Worm (Caenorhabditis elegans) whole organism, L2 larva: Measurements from ENCODE around the gene T23F4.2.
"Not testable (repeated sequence)": the region's sequence is repeated elsewhere in the genome, so short reads cannot be mapped to it uniquely, and the experiment has no call there.

Source experiments
- C34F6.9 ChIP-seq: fragments of 150-350 bp; optimal IDR thresholded peaks from 2 replicates; lab custom pipeline; 2014; ENCODE audit warnings: missing biosample characterization, missing genetic modification characterization
- F13H6.1 ChIP-seq: sonication (generic microtip); optimal IDR thresholded peaks from 2 replicates; lab custom pipeline; 2016; ENCODE audit warnings: missing genetic modification characterization, missing compliant biosample characterization
- Y55F3AM.14 ChIP-seq: fragments of 200-800 bp; sonication (Bioruptor generic); optimal IDR thresholded peaks from 2 replicates; lab custom pipeline; 2018; ENCODE audit warnings: mild to moderate bottlenecking, missing genetic modification characterization, missing compliant biosample characterization
- alr-1 ChIP-seq: fragments of 150-350 bp; optimal IDR thresholded peaks from 2 replicates; lab custom pipeline; 2014; ENCODE audit warnings: missing biosample characterization, missing genetic modification characterization
- ama-1 ChIP-seq: fragments of 150-350 bp; optimal IDR thresholded peaks from 2 replicates; lab custom pipeline; 2018; ENCODE audit warnings: inconsistent platforms
- ceh-16 ChIP-seq: fragments of 150-350 bp; optimal IDR thresholded peaks from 2 replicates; lab custom pipeline; 2014; ENCODE audit warnings: missing biosample characterization, missing genetic modification characterization
- ceh-82 ChIP-seq: fragments of 150-350 bp; optimal IDR thresholded peaks from 2 replicates; lab custom pipeline; 2014; ENCODE audit warnings: missing biosample characterization, missing genetic modification characterization
- crh-2 ChIP-seq: sonication (generic microtip); optimal IDR thresholded peaks from 2 replicates; lab custom pipeline; 2017; ENCODE audit warnings: missing biosample characterization, missing genetic modification characterization
- dmd-4 ChIP-seq: sonication (generic microtip); optimal IDR thresholded peaks from 2 replicates; lab custom pipeline; 2017; ENCODE audit warnings: missing biosample characterization, missing genetic modification characterization
- egl-27 ChIP-seq: sonication (generic microtip); optimal IDR thresholded peaks from 3 replicates; lab custom pipeline; 2017; ENCODE audit warnings: missing biosample characterization, missing genetic modification reagents, missing genetic modification characterization
- fos-1 ChIP-seq: fragments of 150-350 bp; optimal IDR thresholded peaks from 2 replicates; lab custom pipeline; 2014; ENCODE audit warnings: missing biosample characterization, missing genetic modification characterization
- gmeb-1 ChIP-seq: fragments of 150-350 bp; optimal IDR thresholded peaks from 2 replicates; lab custom pipeline; 2014; ENCODE audit warnings: missing biosample characterization, missing genetic modification characterization
- lin-11 ChIP-seq: fragments of 150-350 bp; sonication (generic microtip); optimal IDR thresholded peaks from 2 replicates; lab custom pipeline; 2014; ENCODE audit warnings: missing biosample characterization, missing genetic modification characterization, inconsistent platforms, mixed read lengths
- lin-13 ChIP-seq: fragments of 150-350 bp; optimal IDR thresholded peaks from 2 replicates; lab custom pipeline; 2014; ENCODE audit warnings: missing biosample characterization, missing genetic modification reagents, missing genetic modification characterization
- lin-39 ChIP-seq: fragments of 150-350 bp; optimal IDR thresholded peaks from 2 replicates; lab custom pipeline; 2014; ENCODE audit warnings: missing biosample characterization, missing genetic modification reagents, missing genetic modification characterization
- lsy-2 ChIP-seq, 2 experiments: fragments of 150-350 bp in 1 of 2; sonication (generic microtip) in 1 of 2; optimal IDR thresholded peaks; 2 replicates each; lab custom pipeline; 2014 to 2017; ENCODE audit warnings: missing biosample characterization in 2 of 2, missing genetic modification characterization in 2 of 2
- mab-5 ChIP-seq: fragments of 150-350 bp; optimal IDR thresholded peaks from 2 replicates; lab custom pipeline; 2014; ENCODE audit warnings: missing biosample characterization, missing genetic modification characterization
- mbf-1 ChIP-seq: sonication (generic microtip); optimal IDR thresholded peaks from 2 replicates; lab custom pipeline; 2017; ENCODE audit warnings: missing biosample characterization, missing genetic modification characterization
- nhr-11 ChIP-seq: fragments of 150-350 bp; optimal IDR thresholded peaks from 2 replicates; lab custom pipeline; 2014; ENCODE audit warnings: missing biosample characterization, missing genetic modification characterization
- nhr-129 ChIP-seq: fragments of 150-350 bp; optimal IDR thresholded peaks from 2 replicates; lab custom pipeline; 2014; ENCODE audit warnings: missing biosample characterization, missing genetic modification characterization
- nhr-21 ChIP-seq: fragments of 150-350 bp; optimal IDR thresholded peaks from 2 replicates; lab custom pipeline; 2014; ENCODE audit warnings: missing biosample characterization, missing genetic modification characterization
- nhr-237 ChIP-seq: fragments of 150-350 bp; optimal IDR thresholded peaks from 2 replicates; lab custom pipeline; 2014; ENCODE audit warnings: missing biosample characterization, missing genetic modification characterization
- nhr-25 ChIP-seq: fragments of 150-350 bp; sonication (generic microtip); optimal IDR thresholded peaks from 3 replicates; lab custom pipeline; 2014; ENCODE audit warnings: missing biosample characterization, missing genetic modification characterization
- nhr-6 ChIP-seq: fragments of 150-350 bp; optimal IDR thresholded peaks from 2 replicates; lab custom pipeline; 2014; ENCODE audit warnings: missing biosample characterization, missing genetic modification characterization
- nhr-77 ChIP-seq: fragments of 150-350 bp; optimal IDR thresholded peaks from 2 replicates; lab custom pipeline; 2014; ENCODE audit warnings: missing biosample characterization, missing genetic modification characterization
- peb-1 ChIP-seq: fragments of 150-350 bp; optimal IDR thresholded peaks from 2 replicates; lab custom pipeline; 2014; ENCODE audit warnings: missing biosample characterization, missing genetic modification characterization
- sem-4 ChIP-seq: fragments of 150-350 bp; optimal IDR thresholded peaks from 2 replicates; lab custom pipeline; 2014; ENCODE audit warnings: missing biosample characterization, missing genetic modification reagents, missing genetic modification characterization
- skn-1 ChIP-seq: sonication (generic microtip); optimal IDR thresholded peaks from 2 replicates; lab custom pipeline; 2017; ENCODE audit warnings: missing biosample characterization, missing genetic modification characterization
- sma-3 ChIP-seq: sonication (generic microtip); optimal IDR thresholded peaks from 2 replicates; lab custom pipeline; 2016; ENCODE audit warnings: missing genetic modification reagents, missing genetic modification characterization, missing compliant biosample characterization
- sma-9 ChIP-seq, 2 experiments: fragments of 150-350 bp in 1 of 2; sonication (generic microtip) in 1 of 2; optimal IDR thresholded peaks; 2 replicates each; lab custom pipeline; 2014 to 2016; ENCODE audit warnings: missing genetic modification characterization in 2 of 2, mild to moderate bottlenecking in 1 of 2, missing biosample characterization in 1 of 2, missing compliant biosample characterization in 1 of 2, missing genetic modification reagents in 1 of 2, moderate library complexity in 1 of 2
- snpc-4 ChIP-seq: fragments of 150-350 bp; optimal IDR thresholded peaks from 2 replicates; lab custom pipeline; 2014; ENCODE audit warnings: missing biosample characterization, missing genetic modification characterization
- unc-39 ChIP-seq: fragments of 150-350 bp; optimal IDR thresholded peaks from 2 replicates; lab custom pipeline; 2014; ENCODE audit warnings: missing biosample characterization, missing genetic modification characterization
- unc-55 ChIP-seq: fragments of 150-350 bp; sonication (generic microtip); optimal IDR thresholded peaks from 3 replicates; lab custom pipeline; 2014; ENCODE audit warnings: missing biosample characterization, missing genetic modification reagents, missing genetic modification characterization
- unc-62 ChIP-seq: fragments of 150-350 bp; optimal IDR thresholded peaks from 2 replicates; lab custom pipeline; 2014; ENCODE audit warnings: missing biosample characterization, missing genetic modification reagents, missing genetic modification characterization
- zag-1 ChIP-seq: fragments of 150-350 bp; optimal IDR thresholded peaks from 2 replicates; lab custom pipeline; 2014; ENCODE audit warnings: missing biosample characterization, missing genetic modification characterization
- ztf-1 ChIP-seq: fragments of 200-800 bp; sonication (Bioruptor generic); conservative IDR thresholded peaks from 2 replicates; pipeline ENCODE4 v1.3.6; 2022; ENCODE audit warnings: missing genetic modification characterization, missing compliant biosample characterization
- ztf-11 ChIP-seq: sonication (generic microtip); optimal IDR thresholded peaks from 2 replicates; lab custom pipeline; 2017; ENCODE audit warnings: missing biosample characterization, missing genetic modification characterization
- ztf-4 ChIP-seq: fragments of 150-350 bp; optimal IDR thresholded peaks from 2 replicates; lab custom pipeline; 2014; ENCODE audit warnings: missing biosample characterization, missing genetic modification characterization

Gene T23F4.2

ce11 chrII:1132750-1133149 lies 30.6 kb upstream of the T23F4.2 start:
- no peak for TF ChIP-seq lin-39 (tag; lab: Kevin White, UChicago)
- no peak for TF ChIP-seq ceh-82 (tag; lab: Kevin White, UChicago)
- no peak for TF ChIP-seq nhr-77
- no peak for TF ChIP-seq sem-4 (tag; lab: Kevin White, UChicago)
- no peak for TF ChIP-seq zag-1
- TF ChIP-seq nhr-6 (tag; lab: Kevin White, UChicago): no peak
- TF ChIP-seq dmd-4: no peak
- TF ChIP-seq unc-62 (GFP tag; lab: Kevin White, UChicago): no peak
- no peak for TF ChIP-seq ztf-4
- no peak for TF ChIP-seq lsy-2 (tag; optimal IDR thresholded peaks at IDR 0.05; lab: Kevin White, UChicago)
- no peak for TF ChIP-seq snpc-4 (tag; lab: Kevin White, UChicago)
- TF ChIP-seq crh-2 (tag; lab: Kevin White, UChicago): no peak
- no peak for TF ChIP-seq nhr-11 (tag; lab: Kevin White, UChicago)
- TF ChIP-seq sma-9 (GFP tag; optimal IDR thresholded peaks at IDR 0.05; lab: Kevin White, UChicago): no peak
- TF ChIP-seq sma-9 (tag; optimal IDR thresholded peaks at IDR 0.05; lab: Kevin White, UChicago): no peak
- TF ChIP-seq unc-55 (GFP tag; lab: Kevin White, UChicago): no peak
- no peak for TF ChIP-seq nhr-237 (tag; lab: Kevin White, UChicago)
- no peak for TF ChIP-seq unc-39 (tag; lab: Kevin White, UChicago)
- TF ChIP-seq ama-1 (lab: Kevin White, UChicago): no peak
- TF ChIP-seq alr-1 (tag; lab: Kevin White, UChicago): no peak

DNA sequence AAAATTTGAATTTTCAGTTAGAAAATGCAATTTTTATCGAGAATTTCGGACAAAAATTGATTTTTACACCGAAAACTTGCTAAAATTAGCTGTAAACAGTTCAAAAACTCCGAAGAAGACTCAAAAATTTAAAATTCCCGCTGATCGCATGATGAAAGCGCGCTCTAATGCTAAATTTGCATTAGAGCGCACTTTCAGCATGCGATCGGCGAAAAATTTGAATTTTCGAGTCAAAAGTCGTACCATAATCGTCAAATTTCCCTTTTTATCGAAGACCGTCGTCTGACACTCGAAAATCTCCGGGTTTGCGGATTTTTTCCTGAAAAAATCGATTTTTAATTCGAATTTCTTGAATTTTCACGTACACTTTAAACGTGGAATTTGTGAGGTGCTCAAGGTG lies 30.1 kb upstream of the T23F4.2 start:
- TF ChIP-seq nhr-21 (tag; lab: Kevin White, UChicago) (no peak), lin-11 (tag; lab: Kevin White, UChicago) (no peak), Y55F3AM.14 (GFP tag; lab: Kevin White, UChicago) (no peak), ztf-4 (no peak), egl-27 (tag; lab: Kevin White, UChicago) (no peak), ztf-1 (no peak), mab-5 (no peak)

ce11 chrII:1134314-1135108 lies 28.9 kb upstream of the T23F4.2 start:
- peak; percentile 71 for TF ChIP-seq gmeb-1 (tag; lab: Kevin White, UChicago)
- peak in 1 of 2 experiments; percentile 21 for TF ChIP-seq lsy-2 (tag; optimal IDR thresholded peaks at IDR 0.05; lab: Kevin White, UChicago)
- TF ChIP-seq sma-3 (GFP tag; lab: Kevin White, UChicago): peak; percentile 74
- peak; percentile 20 for TF ChIP-seq sma-9 (GFP tag; optimal IDR thresholded peaks at IDR 0.05; lab: Kevin White, UChicago)
- not testable (repeated sequence) for TF ChIP-seq sma-9 (tag; optimal IDR thresholded peaks at IDR 0.05; lab: Kevin White, UChicago)
- peak; percentile 60 for TF ChIP-seq F13H6.1 (tag; lab: Kevin White, UChicago)
- TF ChIP-seq unc-55 (GFP tag; lab: Kevin White, UChicago): peak; percentile 53
- peak; percentile 20 for TF ChIP-seq C34F6.9 (tag; lab: Kevin White, UChicago)
- TF ChIP-seq nhr-21 (tag; lab: Kevin White, UChicago): peak; percentile 23
- peak; percentile 0 for TF ChIP-seq nhr-129 (tag; lab: Kevin White, UChicago)
- TF ChIP-seq lin-13 (GFP tag; lab: Kevin White, UChicago): peak; percentile 38

DNA sequence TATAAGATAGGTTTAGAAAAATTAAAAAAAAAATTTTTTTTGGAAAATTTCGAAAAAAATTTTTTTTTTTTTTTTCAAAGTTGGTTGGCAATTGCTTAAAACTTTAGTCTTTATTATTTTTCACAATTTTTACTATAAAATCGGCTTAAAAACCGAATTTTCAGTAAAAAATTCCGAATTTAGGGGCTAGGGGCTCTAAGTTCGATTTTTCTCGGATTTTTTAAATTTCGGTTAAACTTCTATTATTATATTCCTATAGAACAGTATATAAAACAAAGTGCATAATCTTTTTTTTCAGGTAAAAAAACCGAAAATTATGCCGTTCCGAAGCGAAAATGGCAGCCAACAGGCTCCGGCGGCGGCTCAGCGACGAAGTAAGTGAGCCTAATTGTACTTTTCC lies 26.9 kb upstream of the T23F4.2 start, which contains the start of gene pod-2:
TSS of gene pod-2 (plus strand) at position 301 of the 400 bp plus-strand sequence.
- TF ChIP-seq ceh-16 (no peak), mbf-1 (tag; lab: Kevin White, UChicago) (no peak), gmeb-1 (tag; lab: Kevin White, UChicago) (no peak), sem-4 (tag; lab: Kevin White, UChicago) (no peak), dmd-4 (no peak), nhr-25 (tag; lab: Kevin White, UChicago) (no peak), ztf-11 (tag; lab: Kevin White, UChicago) (no peak), ceh-82 (tag; lab: Kevin White, UChicago) (no peak), fos-1 (tag; lab: Kevin White, UChicago) (no peak), egl-27 (tag; lab: Kevin White, UChicago) (no peak), lin-39 (tag; lab: Kevin White, UChicago) (no peak), lin-11 (tag; lab: Kevin White, UChicago) (no peak), skn-1 (tag; lab: Kevin White, UChicago) (no peak), unc-39 (tag; lab: Kevin White, UChicago) (no peak), C34F6.9 (tag; lab: Kevin White, UChicago) (no peak), peb-1 (tag; lab: Kevin White, UChicago) (no peak)
